Worm (Caenorhabditis elegans) whole organism, midembryonic: ENCODE results near the gene clec-68.
"Not testable (repeated sequence)": the region's sequence is repeated elsewhere in the genome, so short reads cannot be mapped to it uniquely, and the experiment has no call there.

Source experiments
- T22C8.4 ChIP-seq: fragments of 200-800 bp; sonication (Bioruptor generic); IDR thresholded peaks from 2 replicates; pipeline ENCODE4 v1.3.6; 2022; ENCODE audit warnings: missing genetic modification characterization, missing compliant biosample characterization
- cog-1 ChIP-seq: sonication (generic microtip); optimal IDR thresholded peaks from 2 replicates; lab custom pipeline; 2016; ENCODE audit warnings: missing genetic modification characterization, missing compliant biosample characterization
- flt-1 ChIP-seq: fragments of 200-800 bp; sonication (Bioruptor generic); IDR thresholded peaks from 2 replicates; pipeline ENCODE4 v1.3.6; 2022; ENCODE audit warnings: missing genetic modification characterization, missing compliant biosample characterization
- klf-2 ChIP-seq: fragments of 200-800 bp; sonication (Bioruptor generic); conservative IDR thresholded peaks from 2 replicates; pipeline ENCODE4 v1.3.6; 2022; ENCODE audit warnings: missing genetic modification reagents, missing genetic modification characterization, missing compliant biosample characterization
- med-1 ChIP-seq: sonication (generic microtip); optimal IDR thresholded peaks from 2 replicates; lab custom pipeline; 2017; ENCODE audit warnings: missing genetic modification characterization, mild to moderate bottlenecking, missing compliant biosample characterization, antibody characterized with exemption, missing genetic modification reagents; ENCODE audit not compliant: insufficient read depth
- ref-1 ChIP-seq: fragments of 200-800 bp; sonication (Bioruptor generic); conservative IDR thresholded peaks from 2 replicates; pipeline ENCODE4 v1.3.6; 2022; ENCODE audit warnings: missing genetic modification reagents, missing genetic modification characterization, missing compliant biosample characterization
- tab-1 ChIP-seq: fragments of 200-800 bp; sonication (Bioruptor generic); IDR thresholded peaks from 2 replicates; pipeline ENCODE4 v1.3.6; 2022; ENCODE audit warnings: missing genetic modification characterization, missing compliant biosample characterization
- ztf-23 ChIP-seq: fragments of 200-800 bp; sonication (Bioruptor generic); IDR thresholded peaks from 2 replicates; pipeline ENCODE4 v1.3.6; 2022; ENCODE audit warnings: missing genetic modification reagents, missing genetic modification characterization, missing compliant biosample characterization
- ztf-29 ChIP-seq: fragments of 200-800 bp; sonication (Bioruptor generic); IDR thresholded peaks from 2 replicates; pipeline ENCODE4 v1.3.6; 2022; ENCODE audit warnings: missing genetic modification reagents, missing genetic modification characterization, missing compliant biosample characterization

clec-68 gene

DNA sequence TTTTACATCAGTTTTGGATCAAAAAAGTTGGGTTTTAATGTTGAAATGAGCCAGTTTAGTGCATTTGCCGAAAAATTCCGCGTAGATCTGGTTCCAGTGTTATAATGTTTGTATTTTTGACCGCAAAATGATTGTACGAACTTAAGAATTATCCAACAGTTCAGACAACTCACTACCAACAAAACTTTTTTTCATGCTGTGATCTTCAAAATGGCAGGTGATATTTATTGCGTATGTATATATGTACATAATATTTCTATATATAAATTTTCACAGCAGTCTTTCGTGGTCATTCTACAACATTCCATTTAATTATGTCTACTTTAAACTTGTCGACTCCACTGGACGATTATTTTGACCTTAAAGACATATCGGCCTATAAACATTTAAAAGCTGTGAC is 10.9 kb upstream of the clec-68 start, which contains the start of gene srz-20:
Gene srz-20, plus strand, starts transcription at position 301 of the 400 bp plus-strand sequence.
- TF ChIP-seq klf-2 = no peak
- TF ChIP-seq med-1 (GFP tag; lab: Kevin White, UChicago) = no peak
- TF ChIP-seq flt-1 (GFP tag; lab: Robert Waterston, UW) = no peak
- TF ChIP-seq ztf-29 = no peak
- TF ChIP-seq T22C8.4 (GFP tag; lab: Robert Waterston, UW) = no peak
- no peak for TF ChIP-seq cog-1
- no peak for TF ChIP-seq ref-1 (GFP tag; lab: Robert Waterston, UW)
- no peak for TF ChIP-seq ztf-23 (GFP tag; lab: Robert Waterston, UW)
- TF ChIP-seq tab-1 (GFP tag; lab: Robert Waterston, UW) = no peak

DNA sequence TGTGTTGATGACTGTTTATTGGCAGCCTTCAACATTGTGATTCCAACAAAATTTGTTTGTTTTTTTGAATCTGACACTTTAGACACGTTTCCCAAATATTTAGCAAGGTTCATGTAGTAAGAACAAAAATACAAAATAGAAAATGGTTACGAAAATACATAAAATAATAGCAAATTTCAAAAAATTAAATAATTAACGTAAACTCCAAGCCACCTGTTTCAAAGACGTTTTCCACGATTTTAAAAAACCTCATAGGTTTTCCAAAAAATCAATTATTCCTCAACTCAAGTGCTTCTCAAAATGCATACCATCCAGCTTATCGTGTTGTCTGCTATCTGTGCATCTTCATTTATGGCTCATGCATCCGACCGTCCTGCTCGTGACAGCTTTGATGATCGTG is 8.8 kb upstream of the clec-68 start, which contains the start of gene F56D6.14:
Gene F56D6.14, plus strand, starts transcription at position 301 of the 400 bp plus-strand sequence.
- TF ChIP-seq tab-1 (GFP tag; lab: Robert Waterston, UW) (no peak), ztf-29 (no peak), cog-1 (no peak), klf-2 (no peak), flt-1 (GFP tag; lab: Robert Waterston, UW) (no peak), ref-1 (GFP tag; lab: Robert Waterston, UW) (no peak), ztf-23 (GFP tag; lab: Robert Waterston, UW) (no peak), med-1 (GFP tag; lab: Kevin White, UChicago) (no peak)

ce11 chrIV:3918160-3918559 is 8.1 kb upstream of the clec-68 start, which contains the start of gene F56D6.23:
F56D6.23 (plus strand) TSS chrIV:3918460.
- no peak for TF ChIP-seq med-1 (GFP tag; lab: Kevin White, UChicago)
- TF ChIP-seq klf-2 = no peak
- no peak for TF ChIP-seq flt-1 (GFP tag; lab: Robert Waterston, UW)
- no peak for TF ChIP-seq ztf-29
- TF ChIP-seq T22C8.4 (GFP tag; lab: Robert Waterston, UW) = no peak
- TF ChIP-seq ztf-23 (GFP tag; lab: Robert Waterston, UW) = no peak
- no peak for TF ChIP-seq tab-1 (GFP tag; lab: Robert Waterston, UW)
- TF ChIP-seq ref-1 (GFP tag; lab: Robert Waterston, UW) = no peak
- no peak for TF ChIP-seq cog-1

- no peak for TF ChIP-seq klf-2
Observed at ce11 chrIV:3919506-3919905, 6.7 kb upstream of the clec-68 start, which contains the start of gene srz-19. srz-19 (plus strand) TSS chrIV:3919806.

DNA sequence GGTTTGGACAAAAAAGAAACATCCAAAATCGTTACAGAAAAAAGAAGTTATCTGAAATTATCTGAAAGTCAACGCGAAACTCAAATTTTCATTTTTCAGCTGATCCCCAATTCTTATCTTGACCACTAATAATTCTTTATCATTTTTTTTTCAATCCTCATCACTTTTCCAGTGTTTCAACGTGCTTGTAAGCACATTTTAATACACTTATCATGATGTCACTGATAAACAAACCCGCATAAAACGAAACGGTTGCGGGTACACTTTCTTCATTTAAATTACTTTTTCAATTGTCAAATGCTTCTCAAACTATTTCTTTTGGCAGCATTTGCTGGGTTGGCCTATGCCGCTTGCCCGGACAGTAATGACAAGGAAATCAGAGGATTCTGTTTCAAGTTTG is 4.3 kb upstream of the clec-68 start, which contains the start of gene clec-67:
Gene clec-67, plus strand, starts transcription at position 268 of the 400 bp plus-strand sequence.
- TF ChIP-seq ref-1 (GFP tag; lab: Robert Waterston, UW) (no peak), med-1 (GFP tag; lab: Kevin White, UChicago) (no peak), T22C8.4 (GFP tag; lab: Robert Waterston, UW) (no peak), klf-2 (no peak), flt-1 (GFP tag; lab: Robert Waterston, UW) (no peak), tab-1 (GFP tag; lab: Robert Waterston, UW) (no peak), cog-1 (no peak), ztf-23 (GFP tag; lab: Robert Waterston, UW) (no peak), ztf-29 (no peak)

DNA sequence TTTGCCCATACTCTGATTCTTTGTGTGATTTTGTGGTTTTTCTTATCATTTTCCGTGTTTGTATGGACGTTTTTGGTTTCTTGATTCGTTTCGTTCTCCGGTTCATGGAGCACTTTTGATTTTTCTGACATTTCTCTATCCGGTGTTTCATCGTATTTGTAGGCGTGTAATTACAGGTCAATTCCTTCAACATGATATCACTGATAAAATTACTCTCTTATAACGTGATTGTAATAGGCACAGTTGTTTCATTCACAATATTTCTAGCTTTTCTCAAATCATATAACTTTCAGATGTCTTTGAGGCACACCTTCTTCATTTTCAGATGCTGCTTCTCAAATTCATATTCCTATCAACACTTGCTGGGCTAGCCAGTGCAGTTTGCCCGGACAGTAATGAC is 6.2 kb downstream of the clec-68 start, which contains the start of gene clec-70:
Gene clec-70, plus strand, starts transcription at position 301 of the 400 bp plus-strand sequence.
- not testable (repeated sequence) for TF ChIP-seq med-1 (GFP tag; lab: Kevin White, UChicago); ref-1 (GFP tag; lab: Robert Waterston, UW); klf-2

DNA sequence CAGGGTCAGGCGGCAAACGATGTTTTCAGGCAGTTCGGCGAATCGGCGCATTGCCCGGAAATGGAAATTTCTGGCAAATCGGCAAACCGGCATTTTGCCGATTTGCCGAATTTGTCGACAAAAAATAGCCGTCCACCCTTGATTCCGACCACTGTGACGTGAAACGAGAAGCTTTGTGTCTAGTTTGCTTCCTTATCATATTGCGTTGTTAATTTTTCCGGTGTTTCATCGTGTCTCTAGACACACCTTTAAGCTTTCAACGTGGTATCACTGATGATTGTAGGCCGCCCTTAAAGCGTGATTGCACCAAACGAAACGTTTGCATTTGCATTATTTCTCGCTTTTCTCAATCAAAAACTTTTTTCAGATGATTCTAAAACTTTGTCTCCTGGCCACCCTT is 10.9 kb downstream of the clec-68 start, which contains the start of gene clec-71:
Gene clec-71, plus strand, starts transcription at position 362 of the 400 bp plus-strand sequence.
- TF ChIP-seq flt-1 (GFP tag; lab: Robert Waterston, UW) = no peak
- no peak for TF ChIP-seq tab-1 (GFP tag; lab: Robert Waterston, UW)
- no peak for TF ChIP-seq cog-1
- TF ChIP-seq ztf-29 = no peak
- no peak for TF ChIP-seq T22C8.4 (GFP tag; lab: Robert Waterston, UW)
- TF ChIP-seq klf-2 = no peak
- no peak for TF ChIP-seq ztf-23 (GFP tag; lab: Robert Waterston, UW)
- TF ChIP-seq med-1 (GFP tag; lab: Kevin White, UChicago) = no peak
- no peak for TF ChIP-seq ref-1 (GFP tag; lab: Robert Waterston, UW)

DNA sequence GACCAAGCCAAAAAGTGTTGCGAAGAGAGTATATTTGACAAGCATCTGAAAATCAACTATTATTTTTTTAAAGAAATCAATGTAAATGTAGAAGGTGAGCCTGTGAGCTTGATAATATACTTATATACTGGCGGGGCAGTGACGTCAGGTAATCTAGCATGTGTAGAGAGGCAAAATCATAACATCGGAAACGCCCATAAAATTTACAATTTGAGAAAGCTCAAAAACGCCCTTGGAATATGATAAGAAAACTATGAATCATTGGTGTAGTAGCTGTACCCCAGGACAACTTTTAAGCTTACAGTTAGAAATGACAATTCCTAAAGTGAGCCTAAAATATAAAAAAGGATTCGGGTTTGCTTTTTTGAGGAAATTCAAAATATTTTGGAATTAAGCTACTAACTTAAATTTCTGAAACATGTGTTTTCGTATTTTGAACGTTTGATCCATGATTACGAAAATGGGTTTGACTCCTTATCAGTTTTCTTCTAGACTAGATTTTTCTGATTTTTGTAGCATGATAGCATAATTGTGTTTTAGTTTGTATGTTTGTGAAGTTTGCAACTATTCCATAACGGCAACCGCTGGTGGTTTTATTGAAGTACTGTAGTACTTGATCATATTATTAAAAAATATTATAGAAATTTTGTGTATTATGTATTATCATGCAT is 15.6 kb downstream of the clec-68 start, which contains the start of gene clec-174:
Gene clec-174, minus strand, starts transcription at position 51 of the 671 bp plus-strand sequence.
- TF ChIP-seq cog-1 (no peak), ref-1 (GFP tag; lab: Robert Waterston, UW) (no peak), flt-1 (GFP tag; lab: Robert Waterston, UW) (no peak), klf-2 (no peak), ztf-23 (GFP tag; lab: Robert Waterston, UW) (no peak), ztf-29 (no peak), tab-1 (GFP tag; lab: Robert Waterston, UW) (no peak), T22C8.4 (GFP tag; lab: Robert Waterston, UW) (no peak), med-1 (GFP tag; lab: Kevin White, UChicago) (no peak)

DNA sequence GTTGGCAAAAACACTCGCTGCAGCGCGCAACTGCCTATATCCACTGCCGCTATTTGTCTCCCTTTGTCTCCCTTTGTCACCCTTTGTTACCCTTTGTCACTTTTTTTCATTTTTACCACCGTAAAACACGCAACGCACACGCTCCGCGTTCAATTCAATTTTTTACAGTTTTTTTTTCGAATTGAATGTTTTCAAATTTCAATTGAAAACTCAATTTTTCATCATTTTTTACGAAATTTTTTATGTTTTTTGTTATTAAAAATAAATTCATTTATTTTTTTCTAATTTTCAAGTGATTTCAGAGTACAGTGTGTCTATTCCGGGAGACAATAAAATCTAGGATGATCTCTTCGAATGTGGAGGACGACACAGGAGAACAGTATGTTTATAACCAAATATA is 16.8 kb downstream of the clec-68 start, which contains the start of gene Y46C8AL.11:
Gene Y46C8AL.11, plus strand, starts transcription at position 301 of the 400 bp plus-strand sequence.
- TF ChIP-seq tab-1 (GFP tag; lab: Robert Waterston, UW) = no peak
- TF ChIP-seq ref-1 (GFP tag; lab: Robert Waterston, UW) = no peak
- no peak for TF ChIP-seq ztf-23 (GFP tag; lab: Robert Waterston, UW)
- no peak for TF ChIP-seq flt-1 (GFP tag; lab: Robert Waterston, UW)
- no peak for TF ChIP-seq med-1 (GFP tag; lab: Kevin White, UChicago)
- no peak for TF ChIP-seq ztf-29
- no peak for TF ChIP-seq cog-1
- no peak for TF ChIP-seq klf-2
- no peak for TF ChIP-seq T22C8.4 (GFP tag; lab: Robert Waterston, UW)
